Worm (Caenorhabditis elegans) whole organism, L3 larva: Measurements from ENCODE around the gene mel-28.
A peak's percentile ranks its signal among the peaks of the same experiment; 100 is the strongest.

Experiments used
- R02D3.7 ChIP-seq: fragments of 150-350 bp; optimal IDR thresholded peaks from 2 replicates; lab custom pipeline; 2014; ENCODE audit warnings: missing biosample characterization, missing genetic modification characterization
- aly-2 ChIP-seq: fragments of 150-350 bp; optimal IDR thresholded peaks from 2 replicates; lab custom pipeline; 2014; ENCODE audit warnings: missing biosample characterization, missing genetic modification characterization
- ama-1 ChIP-seq: fragments of 150-350 bp; optimal IDR thresholded peaks from 2 replicates; lab custom pipeline; 2018
- ceh-16 ChIP-seq: sonication (generic microtip); optimal IDR thresholded peaks from 2 replicates; lab custom pipeline; 2017; ENCODE audit warnings: missing biosample characterization, missing genetic modification characterization
- ceh-82 ChIP-seq: fragments of 150-350 bp; optimal IDR thresholded peaks from 2 replicates; lab custom pipeline; 2014; ENCODE audit warnings: missing biosample characterization, missing genetic modification characterization
- ceh-9 ChIP-seq: sonication (generic microtip); optimal IDR thresholded peaks from 2 replicates; lab custom pipeline; 2018; ENCODE audit warnings: missing biosample characterization, missing genetic modification characterization
- egl-27 ChIP-seq: sonication (generic microtip); optimal IDR thresholded peaks from 4 replicates; lab custom pipeline; 2017; ENCODE audit warnings: missing biosample characterization, missing genetic modification reagents, missing genetic modification characterization
- egl-5 ChIP-seq: fragments of 150-350 bp; optimal IDR thresholded peaks from 2 replicates; lab custom pipeline; 2017; ENCODE audit warnings: missing biosample characterization, missing genetic modification reagents, missing genetic modification characterization, inconsistent platforms
- elt-2 ChIP-seq: sonication (generic microtip); optimal IDR thresholded peaks from 2 replicates; lab custom pipeline; 2016; ENCODE audit warnings: missing genetic modification reagents, mild to moderate bottlenecking, missing genetic modification characterization, missing compliant biosample characterization
- fkh-10 ChIP-seq: sonication (generic microtip); optimal IDR thresholded peaks from 2 replicates; lab custom pipeline; 2017; ENCODE audit warnings: missing biosample characterization, missing genetic modification reagents, missing genetic modification characterization
- fkh-2 ChIP-seq: fragments of 150-350 bp; optimal IDR thresholded peaks from 2 replicates; lab custom pipeline; 2014; ENCODE audit warnings: missing biosample characterization, missing genetic modification reagents, missing genetic modification characterization
- fos-1 ChIP-seq: fragments of 150-350 bp; optimal IDR thresholded peaks from 2 replicates; lab custom pipeline; 2014; ENCODE audit warnings: missing biosample characterization, missing genetic modification characterization
- jun-1 ChIP-seq: fragments of 150-350 bp; optimal IDR thresholded peaks from 2 replicates; lab custom pipeline; 2014; ENCODE audit warnings: missing biosample characterization, missing genetic modification reagents, missing genetic modification characterization
- lin-39 ChIP-seq: fragments of 150-350 bp; optimal IDR thresholded peaks from 2 replicates; lab custom pipeline; 2018; ENCODE audit warnings: missing biosample characterization, missing genetic modification reagents, missing genetic modification characterization
- lsy-12 ChIP-seq: sonication (generic microtip); optimal IDR thresholded peaks from 2 replicates; lab custom pipeline; 2016; ENCODE audit warnings: mild to moderate bottlenecking, missing genetic modification characterization, missing compliant biosample characterization
- mdl-1 ChIP-seq: fragments of 150-350 bp; optimal IDR thresholded peaks from 2 replicates; lab custom pipeline; 2014; ENCODE audit warnings: missing biosample characterization, missing genetic modification characterization
- mml-1 ChIP-seq: fragments of 150-350 bp; sonication (generic microtip); optimal IDR thresholded peaks from 3 replicates; lab custom pipeline; 2014; ENCODE audit warnings: missing biosample characterization, missing genetic modification characterization
- nfya-1 ChIP-seq: sonication (generic microtip); optimal IDR thresholded peaks from 2 replicates; lab custom pipeline; 2017; ENCODE audit warnings: missing genetic modification characterization, mild to moderate bottlenecking, missing compliant biosample characterization, antibody characterized with exemption, moderate library complexity; ENCODE audit not compliant: insufficient read depth
- nhr-12 ChIP-seq: fragments of 150-350 bp; optimal IDR thresholded peaks from 2 replicates; lab custom pipeline; 2014; ENCODE audit warnings: missing biosample characterization, missing genetic modification characterization
- nhr-23 ChIP-seq: fragments of 150-350 bp; optimal IDR thresholded peaks from 2 replicates; lab custom pipeline; 2014; ENCODE audit warnings: missing biosample characterization, missing genetic modification reagents, missing genetic modification characterization
- nhr-237 ChIP-seq: fragments of 150-350 bp; optimal IDR thresholded peaks from 2 replicates; lab custom pipeline; 2014; ENCODE audit warnings: missing biosample characterization, missing genetic modification characterization
- nhr-28 ChIP-seq: fragments of 150-350 bp; optimal IDR thresholded peaks from 2 replicates; lab custom pipeline; 2014; ENCODE audit warnings: missing biosample characterization, missing genetic modification characterization
- nhr-67 ChIP-seq: fragments of 150-350 bp; optimal IDR thresholded peaks from 2 replicates; lab custom pipeline; 2014; ENCODE audit warnings: missing biosample characterization, missing genetic modification characterization
- nhr-76 ChIP-seq: fragments of 150-350 bp; sonication (generic microtip); optimal IDR thresholded peaks from 5 replicates; lab custom pipeline; 2014; ENCODE audit warnings: missing biosample characterization, missing genetic modification characterization
- pqm-1 ChIP-seq: fragments of 150-350 bp; optimal IDR thresholded peaks from 2 replicates; lab custom pipeline; 2017; ENCODE audit warnings: missing biosample characterization, missing genetic modification characterization, inconsistent platforms
- skn-1 ChIP-seq: fragments of 150-350 bp; optimal IDR thresholded peaks from 2 replicates; lab custom pipeline; 2014; ENCODE audit warnings: missing biosample characterization, missing genetic modification characterization
- tbx-2 ChIP-seq: sonication (generic microtip); optimal IDR thresholded peaks from 2 replicates; lab custom pipeline; 2016; ENCODE audit warnings: mild to moderate bottlenecking, missing genetic modification characterization, missing compliant biosample characterization
- unc-39 ChIP-seq: sonication (generic microtip); optimal IDR thresholded peaks from 4 replicates; lab custom pipeline; 2017; ENCODE audit warnings: missing biosample characterization, missing genetic modification characterization
- unc-62 ChIP-seq: fragments of 150-350 bp; sonication (generic microtip); optimal IDR thresholded peaks from 4 replicates; lab custom pipeline; 2014; ENCODE audit warnings: missing biosample characterization, missing genetic modification reagents, missing genetic modification characterization
- zag-1 ChIP-seq: fragments of 150-350 bp; optimal IDR thresholded peaks from 2 replicates; lab custom pipeline; 2014; ENCODE audit warnings: missing biosample characterization, missing genetic modification characterization
- ztf-11 ChIP-seq: fragments of 150-350 bp; optimal IDR thresholded peaks from 2 replicates; lab custom pipeline; 2014; ENCODE audit warnings: missing biosample characterization, missing genetic modification characterization
- ztf-4 ChIP-seq: fragments of 150-350 bp; optimal IDR thresholded peaks from 2 replicates; lab custom pipeline; 2014; ENCODE audit warnings: missing biosample characterization, missing genetic modification characterization

mel-28 gene

ce11 chrIII:4796039-4796438, 10.2 kb downstream of the mel-28 start (continued):
- no peak for TF ChIP-seq egl-5

ce11 chrIII:4796536-4796935, 10.7 kb downstream of the mel-28 start, which contains the start of gene tag-325:
Gene tag-325, plus strand, starts transcription at chrIII:4796836.
- TF ChIP-seq elt-2 = peak; percentile 21
- no peak for TF ChIP-seq egl-27
- TF ChIP-seq, all 47 proteins: peak for 1

ce11 chrIII:4802707-4803106, 16.8 kb downstream of the mel-28 start, which contains the start of gene metl-5:
Gene metl-5, plus strand, starts transcription at chrIII:4803007.
- TF ChIP-seq nfya-1 (tag; lab: Kevin White, UChicago) (no peak), mml-1 (tag; lab: Kevin White, UChicago) (no peak), nhr-67 (tag; lab: Kevin White, UChicago) (no peak), pqm-1 (tag; lab: Kevin White, UChicago) (no peak), lsy-12 (tag; lab: Kevin White, UChicago) (no peak), lin-39 (tag; lab: Kevin White, UChicago) (no peak)

ce11 chrIII:4806345-4806744, 20.5 kb downstream of the mel-28 start:
- TF ChIP-seq unc-39 (tag; lab: Kevin White, UChicago) = no peak
- TF ChIP-seq mdl-1 = no peak
- TF ChIP-seq tbx-2 = no peak
- no peak for TF ChIP-seq nhr-12
- TF ChIP-seq nhr-76 (tag; lab: Kevin White, UChicago) = no peak
- TF ChIP-seq unc-62 (GFP tag; lab: Kevin White, UChicago) = no peak
- TF ChIP-seq jun-1 (tag; lab: Kevin White, UChicago) = no peak
- TF ChIP-seq skn-1 (tag; lab: Kevin White, UChicago) = no peak
- no peak for TF ChIP-seq nfya-1 (tag; lab: Kevin White, UChicago)
- TF ChIP-seq zag-1 (tag; lab: Kevin White, UChicago) = no peak
- no peak for TF ChIP-seq nhr-237

ce11 chrIII:4808089-4808488, 22.2 kb downstream of the mel-28 start:
- peak; percentile 98 for TF ChIP-seq nfya-1 (tag; lab: Kevin White, UChicago)
- TF ChIP-seq fos-1 (tag; lab: Kevin White, UChicago) = no peak
- no peak for TF ChIP-seq ceh-16 (tag; lab: Kevin White, UChicago)
- TF ChIP-seq elt-2 = no peak
- TF ChIP-seq, all 47 proteins: peak for 1

ce11 chrIII:4809526-4810153, 23.8 kb downstream of the mel-28 start, which contains the start of gene pal-1:
Gene pal-1, minus strand, starts transcription at chrIII:4809576.
- TF ChIP-seq fkh-2 (tag; lab: Kevin White, UChicago) (no peak), nhr-76 (tag; lab: Kevin White, UChicago) (no peak), jun-1 (tag; lab: Kevin White, UChicago) (no peak), nhr-28 (tag; lab: Kevin White, UChicago) (no peak), fkh-10 (GFP tag; lab: Kevin White, UChicago) (no peak), ceh-82 (tag; lab: Kevin White, UChicago) (no peak), skn-1 (tag; lab: Kevin White, UChicago) (no peak), ztf-4 (tag; lab: Kevin White, UChicago) (no peak), ceh-9 (tag; lab: Kevin White, UChicago) (no peak), mml-1 (tag; lab: Kevin White, UChicago) (no peak), ztf-11 (tag; lab: Kevin White, UChicago) (no peak), ama-1 (lab: Kevin White, UChicago) (no peak), ceh-16 (tag; lab: Kevin White, UChicago) (no peak), R02D3.7 (tag; lab: Kevin White, UChicago) (no peak), aly-2 (tag; lab: Kevin White, UChicago) (no peak), nhr-237 (no peak), nhr-23 (no peak)
